Worm (Caenorhabditis elegans): ENCODE measurements around the gene cest-12.

DNA sequence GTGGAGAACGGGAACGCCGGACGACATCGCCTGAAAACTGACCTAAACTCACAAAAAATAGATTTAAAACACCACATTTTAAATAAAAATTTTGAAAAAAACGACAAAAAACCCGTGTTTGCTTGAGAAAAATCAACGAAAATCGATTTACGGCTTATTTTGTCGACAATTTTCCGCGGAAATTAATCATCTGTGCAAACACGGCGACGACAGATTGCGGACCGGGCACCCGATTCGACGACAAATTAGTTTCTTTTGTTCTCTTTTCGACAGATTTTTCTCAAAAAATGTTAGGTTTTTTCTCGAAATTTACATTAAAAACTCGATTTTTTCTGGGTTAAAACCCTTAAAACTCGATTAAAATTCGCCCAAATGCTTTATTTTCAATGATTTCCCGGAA is 48.9 kb downstream of the cest-12 start, which contains the start of gene arx-3:
- TF ChIP-seq ets-7 (tag; optimal IDR thresholded peaks at IDR 0.05) (no peak), tbx-37 (GFP tag; conservative IDR thresholded peaks at IDR 0.05) (no peak), B0310.2 (tag; optimal IDR thresholded peaks at IDR 0.05) (no peak), sea-1 (GFP tag; conservative IDR thresholded peaks at IDR 0.05) (no peak), ama-1 (optimal IDR thresholded peaks at IDR 0.05) (no peak), ceh-36 (tag; optimal IDR thresholded peaks at IDR 0.05) (no peak), hmg-4 (GFP tag; optimal IDR thresholded peaks at IDR 0.05) (no peak), flt-1 (GFP tag; IDR thresholded peaks at IDR 0.05) (no peak), hmbx-1 (tag; optimal IDR thresholded peaks at IDR 0.05) (no peak), F13C5.2 (tag; optimal IDR thresholded peaks at IDR 0.05) (peak; percentile 5)

Measured in whole organism, early embryonic.